Fruit fly (Drosophila melanogaster): ENCODE data around the gene CG12011.

Gene CG12011

dm6 chr3L:1702367-1702927, 8.0 kb downstream of the CG12011 start, which contains the start of gene CG13931 (continued):
- TF ChIP-seq sens-2 (GFP tag; IDR thresholded peaks at IDR 0.05) (peak; percentile 25; the same call in 1 of the 2 replicates), CG6654 (GFP tag; optimal IDR thresholded peaks at IDR 0.05) (no peak), disco-r (GFP tag; optimal IDR thresholded peaks at IDR 0.05) (no peak), Hsf (GFP tag; optimal IDR thresholded peaks at IDR 0.05) (peak; percentile 8), sisA (GFP tag; IDR thresholded peaks at IDR 0.05) (peak; percentile 57), CG32532 (GFP tag; IDR thresholded peaks at IDR 0.05) (0 out of 2 replicates have a peak, but pooled peaks have one; percentile 18), hkb (optimal IDR thresholded peaks at IDR 0.05) (no peak), hkb (GFP tag; IDR thresholded peaks at IDR 0.05) (peak; percentile 43; the same call in 1 of the 2 replicates), CG14050 (GFP tag; IDR thresholded peaks at IDR 0.05) (no peak), CG1603 (tag; optimal IDR thresholded peaks at IDR 0.05) (peak; percentile 73), Sox102F (GFP tag; optimal IDR thresholded peaks at IDR 0.05) (peak; percentile 61), fd96Cb (tag; optimal IDR thresholded peaks at IDR 0.05) (peak; percentile 28), danr (GFP tag; IDR thresholded peaks at IDR 0.05) (peak; percentile 13; the same call in 1 of the 2 replicates), CG4820 (GFP tag; optimal IDR thresholded peaks at IDR 0.05) (peak; percentile 0), CG31224 (GFP tag; IDR thresholded peaks at IDR 0.05) (no peak), CG7839 (tag; optimal IDR thresholded peaks at IDR 0.05) (peak; percentile 46), CG18764 (GFP tag; optimal IDR thresholded peaks at IDR 0.05) (peak; percentile 3), H2.0 (GFP tag; IDR thresholded peaks at IDR 0.05) (peak; percentile 21; the same call in 1 of the 2 replicates), CG7357 (GFP tag; IDR thresholded peaks at IDR 0.05) (0 out of 3 replicates have a peak, but pooled peaks have one; percentile 16), CG1529 (GFP tag; optimal IDR thresholded peaks at IDR 0.05) (no peak), oc (tag; optimal IDR thresholded peaks at IDR 0.05) (no peak), Ets65A (GFP tag) (peak; percentile 95), CG12219 (GFP tag; optimal IDR thresholded peaks at IDR 0.05) (peak; percentile 10), GATAe (GFP tag; conservative IDR thresholded peaks at IDR 0.05) (no peak), CG13775 (GFP tag; optimal IDR thresholded peaks at IDR 0.05) (peak; percentile 5), CG30403 (GFP tag; optimal IDR thresholded peaks at IDR 0.05) (peak; percentile 38), lbe (GFP tag; optimal IDR thresholded peaks at IDR 0.05) (no peak), Gug (GFP tag; IDR thresholded peaks at IDR 0.05) (peak; percentile 20; the same call in 1 of the 4 replicates), CG10209 (GFP tag; optimal IDR thresholded peaks at IDR 0.05) (no peak), Trl (optimal IDR thresholded peaks at IDR 0.05) (no peak), Trl (GFP tag; optimal IDR thresholded peaks at IDR 0.05) (peak; percentile 6), CG8089 (GFP tag; optimal IDR thresholded peaks at IDR 0.05) (no peak), CG11695 (GFP tag; IDR thresholded peaks at IDR 0.05) (0 out of 3 replicates have a peak, but pooled peaks have one; percentile 13), Ssrp (tag; optimal IDR thresholded peaks at IDR 0.05) (peak; percentile 23), gem (tag; optimal IDR thresholded peaks at IDR 0.05) (peak; percentile 61), ci (GFP tag; IDR thresholded peaks at IDR 0.05) (peak; percentile 55; the same call in 2 of the 3 replicates), CG12744 (GFP tag; optimal IDR thresholded peaks at IDR 0.05) (no peak), CG13624 (GFP tag; optimal IDR thresholded peaks at IDR 0.05) (no peak), CG15696 (tag; optimal IDR thresholded peaks at IDR 0.05) (peak; percentile 22), CG10543 (GFP tag; optimal IDR thresholded peaks at IDR 0.05) (no peak), ems (GFP tag; optimal IDR thresholded peaks at IDR 0.05) (no peak), CG7271 (tag; optimal IDR thresholded peaks at IDR 0.05) (no peak), CG2889 (GFP tag; IDR thresholded peaks at IDR 0.05) (0 out of 3 replicates have a peak, but pooled peaks have one; percentile 41), CG8388 (GFP tag; optimal IDR thresholded peaks at IDR 0.05) (peak; percentile 29), Rfx (GFP tag; IDR thresholded peaks at IDR 0.05) (no peak), dmrt11E (tag; optimal IDR thresholded peaks at IDR 0.05) (peak; percentile 56), CG16815 (GFP tag; optimal IDR thresholded peaks at IDR 0.05) (peak; percentile 8), Med (GFP tag) (peak; percentile 77), row (GFP tag; IDR thresholded peaks at IDR 0.05) (peak; percentile 42; the same call in 1 of the 3 replicates), CG7786 (GFP tag; optimal IDR thresholded peaks at IDR 0.05) (no peak), otp (GFP tag; IDR thresholded peaks at IDR 0.05) (no peak)
